Worm (Caenorhabditis elegans): ENCODE measurements around the gene B0464.6.

- TF ChIP-seq unc-42 (tag; optimal IDR thresholded peaks at IDR 0.05) (peak; percentile 64), ref-2 (tag; optimal IDR thresholded peaks at IDR 0.05) (no peak), pha-4 (tag; optimal IDR thresholded peaks at IDR 0.05) (no peak)
Observed at ce11 chrIII:9443417-9444027, 22.2 kb downstream of the B0464.6 start, which contains the start of gene pir-2.

Data from whole organism, late embryonic.